Worm (Caenorhabditis elegans) whole organism, L4/young adult: Measurements from ENCODE around the gene T06E8.8.

Experiments
- W03F9.2 ChIP-seq: fragments of 150-350 bp; optimal IDR thresholded peaks from 2 replicates; lab custom pipeline; 2014; ENCODE audit warnings: missing biosample characterization, missing genetic modification characterization
- dao-5 ChIP-seq: sonication (generic microtip); optimal IDR thresholded peaks from 2 replicates; lab custom pipeline; 2016; ENCODE audit warnings: missing genotype, missing genetic modification characterization, moderate library complexity, missing compliant biosample characterization
- him-1 ChIP-seq: sonication (generic microtip); optimal IDR thresholded peaks from 2 replicates; lab custom pipeline; 2016; ENCODE audit warnings: missing genotype, missing genetic modification reagents, missing genetic modification characterization, missing compliant biosample characterization

DNA sequence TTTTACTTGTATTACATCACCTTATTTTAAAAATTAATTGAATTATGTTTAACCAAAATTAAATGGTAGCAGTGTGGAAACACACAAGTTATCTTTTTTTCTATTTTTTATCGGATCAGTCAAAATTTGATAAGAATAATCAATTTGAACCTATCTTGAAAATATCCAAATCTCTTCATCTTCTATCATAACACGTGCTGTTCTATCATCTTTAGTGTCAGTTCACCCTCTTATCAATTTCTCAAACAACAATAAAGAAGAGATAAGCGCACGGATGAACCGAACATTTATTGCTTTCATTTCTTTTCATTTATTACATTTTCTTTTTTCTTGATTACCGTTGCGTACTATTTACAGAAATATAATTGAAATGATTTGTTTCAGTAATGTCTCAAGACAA, 43.6 kb downstream of the T06E8.8 start, which contains the start of gene R04B5.5:
- TF ChIP-seq dao-5 (tag; lab: Kevin White, UChicago) (no peak), him-1 (tag; lab: Kevin White, UChicago) (no peak), W03F9.2 (tag; lab: Kevin White, UChicago) (no peak)
